Worm (Caenorhabditis elegans) whole organism, early embryonic: ENCODE data around the gene sdz-19.

Experiments used
- B0310.2 ChIP-seq: sonication (generic microtip); optimal IDR thresholded peaks from 2 replicates; lab custom pipeline; 2016; ENCODE audit warnings: mild to moderate bottlenecking, missing genetic modification characterization, missing compliant biosample characterization
- F13C5.2 ChIP-seq: sonication (generic microtip); optimal IDR thresholded peaks from 2 replicates; lab custom pipeline; 2017; ENCODE audit warnings: mild to moderate bottlenecking, missing genetic modification characterization, inconsistent platforms, missing compliant biosample characterization
- ama-1 ChIP-seq: fragments of 150-350 bp; optimal IDR thresholded peaks from 2 replicates; lab custom pipeline; 2014
- ceh-36 ChIP-seq: sonication (generic microtip); optimal IDR thresholded peaks from 2 replicates; lab custom pipeline; 2016; ENCODE audit warnings: missing genetic modification characterization, inconsistent platforms, missing compliant biosample characterization
- ets-7 ChIP-seq: sonication (generic microtip); optimal IDR thresholded peaks from 2 replicates; lab custom pipeline; 2016; ENCODE audit warnings: missing genotype, missing genetic modification characterization, missing compliant biosample characterization
- flt-1 ChIP-seq: fragments of 200-800 bp; sonication (Bioruptor generic); IDR thresholded peaks from 2 replicates; pipeline ENCODE4 v1.3.6; 2022; ENCODE audit warnings: missing genetic modification characterization, missing compliant biosample characterization
- hnd-1 ChIP-seq: sonication (generic microtip); optimal IDR thresholded peaks from 2 replicates; lab custom pipeline; 2016; ENCODE audit warnings: missing genetic modification characterization, missing compliant biosample characterization
- tra-4 ChIP-seq: sonication (generic microtip); optimal IDR thresholded peaks from 2 replicates; lab custom pipeline; 2017; ENCODE audit warnings: missing genetic modification characterization, missing compliant biosample characterization

DNA sequence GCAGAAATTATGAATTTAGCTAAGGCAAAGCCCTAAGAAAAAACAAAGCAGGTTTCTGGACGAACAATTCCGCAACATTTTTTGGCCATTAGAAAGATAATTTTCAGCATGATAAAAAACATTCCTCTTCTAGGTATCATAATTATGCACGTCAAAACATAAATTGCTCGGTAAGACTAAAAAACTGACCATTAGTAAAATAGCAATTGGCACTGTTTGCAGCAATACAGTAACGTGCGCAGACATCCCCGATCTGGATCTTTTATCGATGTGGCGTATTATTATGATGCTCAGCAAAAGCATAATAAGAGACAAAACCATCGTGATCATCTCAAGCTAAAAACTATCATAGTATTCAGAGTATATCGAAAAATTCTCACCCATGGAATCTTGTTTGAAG is 26.7 kb downstream of the sdz-19 start:
- TF ChIP-seq B0310.2 (tag; lab: Kevin White, UChicago): no peak
- TF ChIP-seq ama-1 (lab: Kevin White, UChicago): no peak
- TF ChIP-seq ceh-36 (tag; lab: Kevin White, UChicago): no peak
- TF ChIP-seq hnd-1 (tag; lab: Kevin White, UChicago): no peak
- TF ChIP-seq F13C5.2: no peak
- TF ChIP-seq ets-7 (tag; lab: Kevin White, UChicago): no peak
- TF ChIP-seq flt-1: no peak
- TF ChIP-seq tra-4 (tag; lab: Kevin White, UChicago): no peak
